Worm (Caenorhabditis elegans) whole organism, L1 larva: ENCODE data around the gene ubc-9.

Experiments used
- fos-1 ChIP-seq: fragments of 150-350 bp; optimal IDR thresholded peaks from 2 replicates; lab custom pipeline; 2014; ENCODE audit warnings: missing biosample characterization, missing genetic modification characterization
- unc-86 ChIP-seq: sonication (generic microtip); optimal IDR thresholded peaks from 2 replicates; lab custom pipeline; 2016; ENCODE audit warnings: missing genetic modification characterization, missing compliant biosample characterization

DNA sequence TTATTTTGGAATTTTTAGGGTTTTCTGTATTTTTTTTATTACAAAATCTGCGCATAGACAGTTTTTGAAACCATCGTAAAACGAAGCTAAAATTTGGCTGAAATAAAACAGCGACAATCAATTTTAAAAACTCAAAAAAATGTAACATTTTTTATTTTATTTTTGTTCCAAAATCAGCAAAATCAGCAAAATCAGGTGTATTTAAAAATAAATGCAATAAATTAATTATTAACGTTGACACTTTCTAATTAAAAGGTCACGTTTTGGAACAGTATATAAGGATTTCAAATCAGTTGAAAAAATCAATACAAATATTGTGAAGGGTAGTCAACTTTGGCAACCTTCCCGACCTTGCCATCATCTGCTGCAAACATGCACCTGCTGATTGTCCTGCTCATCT is 17.5 kb upstream of the ubc-9 start, which contains the start of gene R105.1:
- TF ChIP-seq unc-86 (tag; lab: Kevin White, UChicago) (no peak), fos-1 (no peak)
